Worm (Caenorhabditis elegans): Measurements from ENCODE around the gene F43C11.3.

- no peak for TF ChIP-seq nhr-47 (tag; optimal IDR thresholded peaks at IDR 0.05)
- TF ChIP-seq ces-1 (GFP tag; optimal IDR thresholded peaks at IDR 0.05) = no peak
- TF ChIP-seq unc-86 (tag; optimal IDR thresholded peaks at IDR 0.05) = no peak
- TF ChIP-seq ceh-63 (GFP tag; optimal IDR thresholded peaks at IDR 0.05) = no peak
Measured at ce11 chrII:2395864-2396263, 42.8 kb downstream of the F43C11.3 start, which contains the start of gene F16G10.13.

Data from whole organism, L1 larva.